Worm (Caenorhabditis elegans) whole organism, mixed stage, embryonic: ENCODE data around the gene T03G6.3.
A peak's percentile ranks its signal among the peaks of the same experiment; 100 is the strongest.

Experiments used
- M03D4.4 ChIP-seq: sonication (generic microtip); optimal IDR thresholded peaks from 2 replicates; lab custom pipeline; 2017; ENCODE audit warnings: mild to moderate bottlenecking, missing genetic modification characterization, missing compliant biosample characterization
- bed-3 ChIP-seq: fragments of 200-800 bp; sonication (Bioruptor generic); optimal IDR thresholded peaks from 3 replicates; lab custom pipeline; 2018; ENCODE audit warnings: mild to moderate bottlenecking, missing genetic modification characterization, moderate library complexity, missing compliant biosample characterization
- blmp-1 ChIP-seq: fragments of 150-350 bp; optimal IDR thresholded peaks from 2 replicates; lab custom pipeline; 2014; ENCODE audit warnings: missing biosample characterization, missing genetic modification characterization
- ceh-39 ChIP-seq: fragments of 150-350 bp; optimal IDR thresholded peaks from 2 replicates; lab custom pipeline; 2014; ENCODE audit warnings: missing biosample characterization, missing genetic modification characterization
- ceh-43 ChIP-seq: fragments of 200-800 bp; sonication (Bioruptor generic); optimal IDR thresholded peaks from 2 replicates; lab custom pipeline; 2018; ENCODE audit warnings: mild to moderate bottlenecking, missing genetic modification characterization, moderate library complexity, missing compliant biosample characterization
- ceh-83 ChIP-seq: fragments of 200-800 bp; sonication (Bioruptor generic); optimal IDR thresholded peaks from 2 replicates; lab custom pipeline; 2018; ENCODE audit warnings: mild to moderate bottlenecking, missing genetic modification characterization, missing compliant biosample characterization
- ces-1 ChIP-seq: fragments of 150-350 bp; optimal IDR thresholded peaks from 2 replicates; lab custom pipeline; 2014; ENCODE audit warnings: missing biosample characterization, missing genetic modification reagents, missing genetic modification characterization
- cnd-1 ChIP-seq: fragments of 200-800 bp; sonication (Bioruptor generic); optimal IDR thresholded peaks from 2 replicates; lab custom pipeline; 2018; ENCODE audit warnings: mild to moderate bottlenecking, missing genetic modification characterization, missing compliant biosample characterization
- drap-1 ChIP-seq: fragments of 200-800 bp; sonication (Bioruptor generic); optimal IDR thresholded peaks from 3 replicates; lab custom pipeline; 2018; ENCODE audit warnings: mild to moderate bottlenecking, missing genetic modification characterization, missing compliant biosample characterization
- elt-1 ChIP-seq: sonication (generic microtip); optimal IDR thresholded peaks from 2 replicates; lab custom pipeline; 2017; ENCODE audit warnings: missing genetic modification characterization, mild to moderate bottlenecking, missing compliant biosample characterization, antibody characterized with exemption, moderate library complexity, borderline replicate concordance; ENCODE audit not compliant: insufficient read depth
- elt-3 ChIP-seq: fragments of 150-350 bp; optimal IDR thresholded peaks from 2 replicates; lab custom pipeline; 2014; ENCODE audit warnings: missing biosample characterization, missing genetic modification characterization
- flh-1 ChIP-seq: fragments of 200-800 bp; sonication (Bioruptor generic); optimal IDR thresholded peaks from 2 replicates; lab custom pipeline; 2018; ENCODE audit warnings: mild to moderate bottlenecking, missing genetic modification characterization, moderate library complexity, missing compliant biosample characterization
- ham-2 ChIP-seq: fragments of 200-800 bp; sonication (Bioruptor generic); optimal IDR thresholded peaks from 2 replicates; lab custom pipeline; 2018; ENCODE audit warnings: mild to moderate bottlenecking, missing genetic modification characterization, missing compliant biosample characterization
- hlh-1 ChIP-seq: fragments of 150-350 bp; optimal IDR thresholded peaks from 2 replicates; lab custom pipeline; 2014; ENCODE audit warnings: missing biosample characterization, missing genetic modification reagents, missing genetic modification characterization
- lin-13 ChIP-seq: fragments of 150-350 bp; optimal IDR thresholded peaks from 2 replicates; lab custom pipeline; 2014; ENCODE audit warnings: missing biosample characterization, missing genetic modification characterization
- lin-32 ChIP-seq: fragments of 200-800 bp; sonication (Bioruptor generic); optimal IDR thresholded peaks from 2 replicates; lab custom pipeline; 2018; ENCODE audit warnings: mild to moderate bottlenecking, missing genetic modification characterization, missing compliant biosample characterization
- lsy-2 ChIP-seq: fragments of 150-350 bp; optimal IDR thresholded peaks from 2 replicates; lab custom pipeline; 2014; ENCODE audit warnings: missing biosample characterization, missing genetic modification characterization
- mab-5 ChIP-seq: fragments of 150-350 bp; optimal IDR thresholded peaks from 2 replicates; lab custom pipeline; 2014; ENCODE audit warnings: missing biosample characterization, missing genetic modification characterization
- mep-1 ChIP-seq: fragments of 150-350 bp; optimal IDR thresholded peaks from 2 replicates; lab custom pipeline; 2017; ENCODE audit warnings: missing biosample characterization, missing genetic modification reagents, missing genetic modification characterization, inconsistent platforms
- mls-2 ChIP-seq: sonication (generic microtip); optimal IDR thresholded peaks from 2 replicates; lab custom pipeline; 2016; ENCODE audit warnings: mild to moderate bottlenecking, missing genetic modification characterization, moderate library complexity, missing compliant biosample characterization
- nhr-12 ChIP-seq: fragments of 150-350 bp; optimal IDR thresholded peaks from 2 replicates; lab custom pipeline; 2014; ENCODE audit warnings: missing biosample characterization, missing genetic modification characterization
- nhr-2 ChIP-seq: fragments of 150-350 bp; optimal IDR thresholded peaks from 2 replicates; lab custom pipeline; 2014; ENCODE audit warnings: missing biosample characterization, missing genetic modification characterization
- nhr-237 ChIP-seq: fragments of 150-350 bp; optimal IDR thresholded peaks from 2 replicates; lab custom pipeline; 2014; ENCODE audit warnings: missing biosample characterization, missing genetic modification characterization
- nhr-28 ChIP-seq: fragments of 150-350 bp; optimal IDR thresholded peaks from 2 replicates; lab custom pipeline; 2014; ENCODE audit warnings: missing biosample characterization, missing genetic modification characterization
- nhr-76 ChIP-seq: sonication (generic microtip); optimal IDR thresholded peaks from 2 replicates; lab custom pipeline; 2017; ENCODE audit warnings: missing biosample characterization, missing genetic modification characterization
- pha-4 ChIP-seq: fragments of 150-350 bp; optimal IDR thresholded peaks from 2 replicates; lab custom pipeline; 2018; ENCODE audit warnings: missing biosample characterization, missing genetic modification reagents, missing genetic modification characterization
- sem-2 ChIP-seq: fragments of 200-800 bp; sonication (Bioruptor generic); optimal IDR thresholded peaks from 2 replicates; lab custom pipeline; 2018; ENCODE audit warnings: mild to moderate bottlenecking, missing genetic modification characterization, missing compliant biosample characterization
- snpc-4 ChIP-seq: fragments of 150-350 bp; optimal IDR thresholded peaks from 2 replicates; lab custom pipeline; 2014; ENCODE audit warnings: missing biosample characterization, missing genetic modification characterization
- sptf-1 ChIP-seq: sonication (generic microtip); optimal IDR thresholded peaks from 2 replicates; lab custom pipeline; 2017; ENCODE audit warnings: mild to moderate bottlenecking, missing genetic modification characterization, moderate library complexity, missing compliant biosample characterization
- tbx-8 ChIP-seq: fragments of 200-800 bp; sonication (Bioruptor generic); optimal IDR thresholded peaks from 2 replicates; lab custom pipeline; 2018; ENCODE audit warnings: mild to moderate bottlenecking, missing genetic modification characterization, moderate library complexity, missing compliant biosample characterization
- unc-120 ChIP-seq: sonication (generic microtip); optimal IDR thresholded peaks from 2 replicates; lab custom pipeline; 2017; ENCODE audit warnings: missing genetic modification characterization, missing compliant biosample characterization; ENCODE audit not compliant: poor library complexity, severe bottlenecking
- unc-39 ChIP-seq: fragments of 150-350 bp; optimal IDR thresholded peaks from 2 replicates; lab custom pipeline; 2014; ENCODE audit warnings: missing biosample characterization, missing genetic modification characterization
- unc-62 ChIP-seq: fragments of 150-350 bp; optimal IDR thresholded peaks from 2 replicates; lab custom pipeline; 2014; ENCODE audit warnings: missing biosample characterization, missing genetic modification reagents, missing genetic modification characterization
- zip-8 ChIP-seq: fragments of 150-350 bp; optimal IDR thresholded peaks from 2 replicates; lab custom pipeline; 2014; ENCODE audit warnings: missing biosample characterization, missing genetic modification characterization
- ztf-11 ChIP-seq: fragments of 150-350 bp; optimal IDR thresholded peaks from 2 replicates; lab custom pipeline; 2014; ENCODE audit warnings: missing biosample characterization, missing genetic modification characterization

The T03G6.3 gene

DNA sequence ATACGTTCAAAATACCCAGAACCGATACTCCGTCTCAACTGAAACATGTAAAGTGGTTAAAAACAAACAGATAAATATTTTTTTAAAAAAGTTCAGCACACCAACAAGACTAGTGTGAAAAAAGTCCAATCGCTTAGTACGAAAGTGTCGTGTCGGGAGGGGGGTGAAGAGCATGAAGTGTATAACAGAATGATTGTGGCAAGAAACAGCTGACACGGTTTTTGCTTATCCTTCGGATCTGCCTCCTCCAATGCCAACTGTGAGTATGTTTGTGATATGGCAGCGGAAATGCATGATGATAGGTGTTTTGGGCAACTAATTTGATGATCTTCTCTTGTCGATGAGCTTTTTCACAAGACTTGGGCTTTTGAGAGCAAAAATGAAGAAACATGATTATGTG, 4.8 kb upstream of the T03G6.3 start:
- peak; percentile 92 for TF ChIP-seq hlh-1
- TF ChIP-seq nhr-76 (tag; lab: Kevin White, UChicago), result no peak
- peak; percentile 35 for TF ChIP-seq unc-62 (GFP tag; lab: Kevin White, UChicago)
- peak; percentile 44 for TF ChIP-seq unc-120

- TF ChIP-seq ces-1 (GFP tag; lab: Kevin White, UChicago), result no peak
- peak; percentile 76 for TF ChIP-seq unc-62 (GFP tag; lab: Kevin White, UChicago)
- no peak for TF ChIP-seq elt-3 (tag; lab: Kevin White, UChicago)
- TF ChIP-seq lin-32 (GFP tag; lab: Kevin White, UChicago), result no peak
- no peak for TF ChIP-seq nhr-76 (tag; lab: Kevin White, UChicago)
- TF ChIP-seq hlh-1, result peak; percentile 83
- TF ChIP-seq sptf-1 (tag; lab: Kevin White, UChicago), result no peak
- no peak for TF ChIP-seq nhr-237 (tag; lab: Kevin White, UChicago)
- no peak for TF ChIP-seq blmp-1 (tag; lab: Kevin White, UChicago)
Measured at ce11 chrX:2614158-2614557, 1.4 kb downstream of the T03G6.3 start.

DNA sequence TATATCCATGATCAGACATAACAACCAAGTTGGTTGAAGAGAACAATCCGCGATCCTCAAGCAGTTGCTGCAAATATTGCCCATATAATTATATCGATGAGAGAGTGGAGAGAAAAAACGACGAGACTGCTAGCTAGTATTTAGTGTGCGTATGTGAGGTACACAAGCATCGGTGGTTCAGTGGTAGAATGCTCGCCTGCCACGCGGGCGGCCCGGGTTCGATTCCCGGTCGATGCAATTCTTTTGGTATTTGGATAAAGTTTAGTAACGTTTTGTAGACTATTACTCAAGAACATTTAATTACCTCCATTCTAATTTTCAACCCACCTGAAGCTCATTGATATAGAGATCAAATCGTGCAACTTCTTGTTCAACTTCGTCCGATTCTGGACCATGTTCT, 2.4 kb downstream of the T03G6.3 start:
- TF ChIP-seq lin-13 (tag; lab: Kevin White, UChicago) (peak; percentile 17), tbx-8 (GFP tag; lab: Kevin White, UChicago) (peak; percentile 78), sptf-1 (tag; lab: Kevin White, UChicago) (peak; percentile 91), mep-1 (tag; lab: Kevin White, UChicago) (peak; percentile 16), unc-39 (tag; lab: Kevin White, UChicago) (no peak), ztf-11 (no peak), nhr-76 (tag; lab: Kevin White, UChicago) (no peak), flh-1 (GFP tag; lab: Kevin White, UChicago) (peak; percentile 50), ceh-39 (tag; lab: Kevin White, UChicago) (no peak), mls-2 (tag; lab: Kevin White, UChicago) (peak; percentile 89), sem-2 (GFP tag; lab: Kevin White, UChicago) (peak; percentile 81), unc-62 (GFP tag; lab: Kevin White, UChicago) (peak; percentile 39), elt-3 (tag; lab: Kevin White, UChicago) (peak; percentile 32), mab-5 (tag; lab: Kevin White, UChicago) (no peak), hlh-1 (no peak), blmp-1 (tag; lab: Kevin White, UChicago) (no peak), ceh-43 (GFP tag; lab: Kevin White, UChicago) (peak; percentile 84), ces-1 (GFP tag; lab: Kevin White, UChicago) (peak; percentile 24), pha-4 (peak; percentile 72), nhr-28 (tag; lab: Kevin White, UChicago) (no peak), M03D4.4 (tag; lab: Kevin White, UChicago) (peak; percentile 88), nhr-12 (tag; lab: Kevin White, UChicago) (no peak), unc-120 (peak; percentile 60), ceh-83 (GFP tag; lab: Kevin White, UChicago) (peak; percentile 92), bed-3 (peak; percentile 69), lin-32 (GFP tag; lab: Kevin White, UChicago) (peak; percentile 75), cnd-1 (tag; lab: Kevin White, UChicago) (peak; percentile 86), ham-2 (peak; percentile 58), drap-1 (GFP tag; lab: Kevin White, UChicago) (peak; percentile 87), zip-8 (tag; lab: Kevin White, UChicago) (no peak), nhr-237 (tag; lab: Kevin White, UChicago) (no peak), lsy-2 (tag; lab: Kevin White, UChicago) (no peak), elt-1 (tag; lab: Kevin White, UChicago) (no peak), nhr-2 (tag; lab: Kevin White, UChicago) (no peak), snpc-4 (tag; lab: Kevin White, UChicago) (no peak)
